Worm (Caenorhabditis elegans): ENCODE measurements around the gene F32E10.8.

The F32E10.8 gene

DNA sequence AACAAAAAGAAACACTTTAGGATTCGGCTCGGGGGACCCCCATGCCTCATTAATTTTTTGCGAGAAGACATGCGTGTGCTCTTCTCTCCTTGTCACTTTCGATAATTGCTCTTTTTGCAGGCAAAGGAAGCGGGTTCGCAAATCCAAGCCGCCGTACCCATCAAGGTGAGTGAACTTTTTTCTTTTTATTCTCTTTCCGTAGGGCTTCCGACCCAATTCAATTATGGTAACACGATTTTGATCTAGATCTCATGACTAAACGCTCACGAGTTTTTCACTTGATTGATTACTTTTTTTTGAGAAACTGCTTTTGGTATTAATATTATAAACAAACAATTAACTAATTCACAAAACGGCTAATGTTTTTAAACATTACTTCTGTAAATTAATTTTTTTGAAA lies 45.1 kb downstream of the F32E10.8 start:
- no peak for TF ChIP-seq unc-62 (GFP tag; optimal IDR thresholded peaks at IDR 0.05)
